Worm (Caenorhabditis elegans) whole organism, L4/young adult: ENCODE measurements around the gene spe-17.

Experiments used
- W03F9.2 ChIP-seq: fragments of 150-350 bp; optimal IDR thresholded peaks from 2 replicates; lab custom pipeline; 2014; ENCODE audit warnings: missing biosample characterization, missing genetic modification characterization
- dao-5 ChIP-seq: sonication (generic microtip); optimal IDR thresholded peaks from 2 replicates; lab custom pipeline; 2016; ENCODE audit warnings: missing genotype, missing genetic modification characterization, moderate library complexity, missing compliant biosample characterization
- him-1 ChIP-seq: sonication (generic microtip); optimal IDR thresholded peaks from 2 replicates; lab custom pipeline; 2016; ENCODE audit warnings: missing genotype, missing genetic modification reagents, missing genetic modification characterization, missing compliant biosample characterization

- TF ChIP-seq him-1 (tag; lab: Kevin White, UChicago) (no peak), W03F9.2 (tag; lab: Kevin White, UChicago) (no peak), dao-5 (tag; lab: Kevin White, UChicago) (no peak)
Observed at ce11 chrIV:12029074-12029473, 15.9 kb downstream of the spe-17 start, which contains the start of gene tgn-38.
